Fruit fly (Drosophila melanogaster) whole organism, prepupa: ENCODE measurements around the gene Gdi.
A peak's percentile ranks its signal among the peaks of the same experiment; 100 is the strongest.

Experiments
- Blimp-1 ChIP-seq: fragments of 200-800 bp; sonication (Bioruptor generic); optimal IDR thresholded peaks from 3 replicates; lab custom pipeline; 2017; ENCODE audit warnings: missing biosample characterization, missing genetic modification characterization, mild to moderate bottlenecking, moderate library complexity, missing genetic modification reagents
- CG10631 ChIP-seq: fragments of 200-800 bp; sonication (Bioruptor generic); optimal IDR thresholded peaks from 2 replicates; lab custom pipeline; 2016; ENCODE audit warnings: missing biosample characterization, missing genetic modification characterization
- CG10669 ChIP-seq: fragments of 200-800 bp; sonication (Bioruptor generic); optimal IDR thresholded peaks from 3 replicates; lab custom pipeline; 2018; ENCODE audit warnings: missing biosample characterization, mild to moderate bottlenecking, missing genetic modification characterization, moderate library complexity
- CG11294 ChIP-seq: fragments of 200-800 bp; sonication (Bioruptor generic); IDR thresholded peaks from 2 replicates; pipeline ENCODE4 v1.3.6; 2022; ENCODE audit warnings: missing biosample characterization, missing genetic modification characterization
- CG11762 ChIP-seq: fragments of 200-800 bp; sonication (Bioruptor generic); optimal IDR thresholded peaks from 3 replicates; lab custom pipeline; 2016; ENCODE audit warnings: missing biosample characterization, missing genetic modification characterization; ENCODE audit not compliant: insufficient read depth
- CG11902 ChIP-seq: fragments of 200-800 bp; sonication (Bioruptor generic); optimal IDR thresholded peaks from 3 replicates; lab custom pipeline; 2016; ENCODE audit warnings: missing biosample characterization, missing genetic modification characterization
- CG15336 ChIP-seq: fragments of 200-800 bp; sonication (Bioruptor generic); IDR thresholded peaks from 2 replicates; pipeline ENCODE4 v1.3.6; 2022; ENCODE audit warnings: missing biosample characterization, missing genetic modification characterization
- CG16779 ChIP-seq: fragments of 200-800 bp; sonication (Bioruptor generic); optimal IDR thresholded peaks from 3 replicates; lab custom pipeline; 2017; ENCODE audit warnings: missing biosample characterization, mild to moderate bottlenecking, missing genetic modification characterization
- CG3032 ChIP-seq: fragments of 200-800 bp; optimal IDR thresholded peaks from 2 replicates; lab custom pipeline; 2019; ENCODE audit warnings: missing biosample characterization, mild to moderate bottlenecking, missing genetic modification characterization, moderate library complexity
- CG31627 ChIP-seq: fragments of 200-800 bp; sonication (Bioruptor generic); optimal IDR thresholded peaks from 3 replicates; lab custom pipeline; 2016; ENCODE audit warnings: missing biosample characterization, missing genetic modification characterization
- CG32006 ChIP-seq: fragments of 200-800 bp; sonication (Bioruptor generic); optimal IDR thresholded peaks from 3 replicates; lab custom pipeline; 2017; ENCODE audit warnings: missing biosample characterization, mild to moderate bottlenecking, missing genetic modification characterization
- CG34406 ChIP-seq: fragments of 200-800 bp; sonication (Bioruptor generic); optimal IDR thresholded peaks from 3 replicates; lab custom pipeline; 2016; ENCODE audit warnings: missing biosample characterization, missing genetic modification characterization
- CG3919 ChIP-seq: fragments of 200-800 bp; sonication (Bioruptor generic); optimal IDR thresholded peaks from 3 replicates; lab custom pipeline; 2016; ENCODE audit warnings: missing biosample characterization, missing genetic modification characterization
- CG4318 ChIP-seq: fragments of 200-800 bp; sonication (Bioruptor generic); optimal IDR thresholded peaks from 3 replicates; lab custom pipeline; 2017; ENCODE audit warnings: missing biosample characterization, mild to moderate bottlenecking, missing genetic modification characterization
- CG6163 ChIP-seq: fragments of 200-800 bp; sonication (Bioruptor generic); IDR thresholded peaks from 3 replicates; pipeline ENCODE4 v1.3.6; 2022; ENCODE audit warnings: missing biosample characterization, missing genetic modification characterization
- CG6276 ChIP-seq: fragments of 200-800 bp; sonication (Bioruptor generic); optimal IDR thresholded peaks from 2 replicates; lab custom pipeline; 2017; ENCODE audit warnings: missing biosample characterization, mild to moderate bottlenecking, missing genetic modification characterization
- CG6792 ChIP-seq: fragments of 200-800 bp; sonication (Bioruptor generic); optimal IDR thresholded peaks from 3 replicates; lab custom pipeline; 2016; ENCODE audit warnings: missing biosample characterization, missing genetic modification characterization
- CG6808 ChIP-seq: fragments of 200-800 bp; sonication (Bioruptor generic); optimal IDR thresholded peaks from 3 replicates; lab custom pipeline; 2017; ENCODE audit warnings: missing biosample characterization, missing genetic modification characterization, mild to moderate bottlenecking, moderate library complexity, missing genetic modification reagents
- CG8119 ChIP-seq: fragments of 200-800 bp; sonication (Bioruptor generic); IDR thresholded peaks from 3 replicates; pipeline ENCODE4 v1.3.6; 2022; ENCODE audit warnings: missing biosample characterization, missing genetic modification characterization
- CG8319 ChIP-seq: fragments of 200-800 bp; sonication (Bioruptor generic); optimal IDR thresholded peaks from 3 replicates; lab custom pipeline; 2016; ENCODE audit warnings: missing biosample characterization, missing genetic modification characterization
- CG8632 ChIP-seq: fragments of 200-800 bp; sonication (Bioruptor generic); optimal IDR thresholded peaks from 3 replicates; lab custom pipeline; 2016; ENCODE audit warnings: missing biosample characterization, missing genetic modification characterization
- CG9139 ChIP-seq: fragments of 200-800 bp; sonication (Bioruptor generic); optimal IDR thresholded peaks from 3 replicates; lab custom pipeline; 2017; ENCODE audit warnings: missing biosample characterization, mild to moderate bottlenecking, missing genetic modification characterization
- Eip75B ChIP-seq: fragments of 200-800 bp; sonication (Bioruptor generic); optimal IDR thresholded peaks from 3 replicates; lab custom pipeline; 2016; ENCODE audit warnings: missing biosample characterization, missing genetic modification characterization
- Eip78C ChIP-seq: fragments of 200-800 bp; sonication (Bioruptor generic); peaks from one replicate; lab custom pipeline; 2016; ENCODE audit warnings: missing biosample characterization, missing genetic modification characterization
- Eip93F ChIP-seq: fragments of 200-800 bp; sonication (Bioruptor generic); optimal IDR thresholded peaks from 2 replicates; lab custom pipeline; 2016; ENCODE audit warnings: missing biosample characterization, mild to moderate bottlenecking, missing genetic modification characterization
- Ets96B ChIP-seq: fragments of 200-800 bp; optimal IDR thresholded peaks from 2 replicates; lab custom pipeline; 2019; ENCODE audit warnings: missing biosample characterization, mild to moderate bottlenecking, missing genetic modification characterization, moderate library complexity
- Gug ChIP-seq: fragments of 200-800 bp; sonication (Bioruptor generic); IDR thresholded peaks from 2 replicates; pipeline ENCODE4 v1.3.6; 2022; ENCODE audit warnings: missing biosample characterization, missing genetic modification characterization
- Hr38 ChIP-seq: sonication (Bioruptor generic); optimal IDR thresholded peaks from 2 replicates; lab custom pipeline; 2016; ENCODE audit warnings: missing biosample characterization, missing genetic modification characterization
- Hr39 ChIP-seq: fragments of 200-800 bp; sonication (Bioruptor generic); optimal IDR thresholded peaks from 2 replicates; lab custom pipeline; 2016; ENCODE audit warnings: missing biosample characterization, missing genetic modification characterization
- Lpt ChIP-seq: fragments of 200-800 bp; sonication (Bioruptor generic); optimal IDR thresholded peaks from 3 replicates; lab custom pipeline; 2016; ENCODE audit warnings: missing biosample characterization, missing genetic modification characterization
- Sox102F ChIP-seq: fragments of 200-800 bp; sonication (Bioruptor generic); optimal IDR thresholded peaks from 2 replicates; lab custom pipeline; 2016; ENCODE audit warnings: missing biosample characterization, mild to moderate bottlenecking, missing genetic modification characterization
- Sox14 ChIP-seq: fragments of 200-800 bp; sonication (Bioruptor generic); optimal IDR thresholded peaks from 3 replicates; lab custom pipeline; 2016; ENCODE audit warnings: missing biosample characterization, missing genetic modification characterization
- Sox15 ChIP-seq: fragments of 200-800 bp; sonication (Bioruptor generic); optimal IDR thresholded peaks from 3 replicates; lab custom pipeline; 2016; ENCODE audit warnings: missing biosample characterization, missing genetic modification characterization
- achi ChIP-seq: fragments of 200-800 bp; sonication (Bioruptor generic); optimal IDR thresholded peaks from 3 replicates; lab custom pipeline; 2016; ENCODE audit warnings: missing biosample characterization, missing genetic modification characterization
- acj6 ChIP-seq: fragments of 200-800 bp; sonication (Bioruptor generic); optimal IDR thresholded peaks from 3 replicates; lab custom pipeline; 2016; ENCODE audit warnings: missing biosample characterization, missing genetic modification characterization
- dac ChIP-seq: fragments of 200-800 bp; sonication (Bioruptor generic); optimal IDR thresholded peaks from 2 replicates; lab custom pipeline; 2017; ENCODE audit warnings: missing biosample characterization, mild to moderate bottlenecking, missing genetic modification characterization
- eg ChIP-seq: fragments of 200-800 bp; sonication (Bioruptor generic); IDR thresholded peaks from 3 replicates; pipeline ENCODE4 v1.3.6; 2022; ENCODE audit warnings: missing biosample characterization, missing genetic modification characterization
- esn ChIP-seq: fragments of 200-800 bp; sonication (Bioruptor generic); optimal IDR thresholded peaks from 2 replicates; lab custom pipeline; 2016; ENCODE audit warnings: missing biosample characterization, mild to moderate bottlenecking, missing genetic modification characterization, moderate library complexity
- fd59A ChIP-seq: fragments of 200-800 bp; sonication (Bioruptor generic); optimal IDR thresholded peaks from 2 replicates; lab custom pipeline; 2017; ENCODE audit warnings: missing biosample characterization, mild to moderate bottlenecking, missing genetic modification characterization, missing genetic modification reagents
- fd85E ChIP-seq: fragments of 200-800 bp; sonication (Bioruptor generic); optimal IDR thresholded peaks from 3 replicates; lab custom pipeline; 2016; ENCODE audit warnings: missing biosample characterization, missing genetic modification characterization
- fkh ChIP-seq: fragments of 200-800 bp; sonication (Bioruptor generic); optimal IDR thresholded peaks from 3 replicates; lab custom pipeline; 2017; ENCODE audit warnings: missing biosample characterization, mild to moderate bottlenecking, missing genetic modification characterization, moderate library complexity
- lz ChIP-seq: fragments of 200-800 bp; sonication (Bioruptor generic); optimal IDR thresholded peaks from 3 replicates; lab custom pipeline; 2016; ENCODE audit warnings: missing biosample characterization, missing genetic modification characterization
- pdm3 ChIP-seq: fragments of 200-800 bp; sonication (Bioruptor generic); optimal IDR thresholded peaks from 3 replicates; lab custom pipeline; 2016; ENCODE audit warnings: missing biosample characterization, missing genetic modification characterization
- spab ChIP-seq: fragments of 200-800 bp; sonication (Bioruptor generic); optimal IDR thresholded peaks from 2 replicates; lab custom pipeline; 2017; ENCODE audit warnings: missing biosample characterization, mild to moderate bottlenecking, missing genetic modification characterization, missing genetic modification reagents
- svp ChIP-seq: fragments of 200-800 bp; sonication (Bioruptor generic); peaks from one replicate; lab custom pipeline; 2016; ENCODE audit warnings: missing biosample characterization, missing genetic modification characterization
- topi ChIP-seq: fragments of 200-800 bp; sonication (Bioruptor generic); optimal IDR thresholded peaks from 3 replicates; lab custom pipeline; 2016; ENCODE audit warnings: missing biosample characterization, missing genetic modification characterization
- vri ChIP-seq: fragments of 200-800 bp; sonication (Bioruptor generic); optimal IDR thresholded peaks from 3 replicates; lab custom pipeline; 2016; ENCODE audit warnings: missing biosample characterization, mild to moderate bottlenecking, missing genetic modification characterization

Gdi gene

DNA sequence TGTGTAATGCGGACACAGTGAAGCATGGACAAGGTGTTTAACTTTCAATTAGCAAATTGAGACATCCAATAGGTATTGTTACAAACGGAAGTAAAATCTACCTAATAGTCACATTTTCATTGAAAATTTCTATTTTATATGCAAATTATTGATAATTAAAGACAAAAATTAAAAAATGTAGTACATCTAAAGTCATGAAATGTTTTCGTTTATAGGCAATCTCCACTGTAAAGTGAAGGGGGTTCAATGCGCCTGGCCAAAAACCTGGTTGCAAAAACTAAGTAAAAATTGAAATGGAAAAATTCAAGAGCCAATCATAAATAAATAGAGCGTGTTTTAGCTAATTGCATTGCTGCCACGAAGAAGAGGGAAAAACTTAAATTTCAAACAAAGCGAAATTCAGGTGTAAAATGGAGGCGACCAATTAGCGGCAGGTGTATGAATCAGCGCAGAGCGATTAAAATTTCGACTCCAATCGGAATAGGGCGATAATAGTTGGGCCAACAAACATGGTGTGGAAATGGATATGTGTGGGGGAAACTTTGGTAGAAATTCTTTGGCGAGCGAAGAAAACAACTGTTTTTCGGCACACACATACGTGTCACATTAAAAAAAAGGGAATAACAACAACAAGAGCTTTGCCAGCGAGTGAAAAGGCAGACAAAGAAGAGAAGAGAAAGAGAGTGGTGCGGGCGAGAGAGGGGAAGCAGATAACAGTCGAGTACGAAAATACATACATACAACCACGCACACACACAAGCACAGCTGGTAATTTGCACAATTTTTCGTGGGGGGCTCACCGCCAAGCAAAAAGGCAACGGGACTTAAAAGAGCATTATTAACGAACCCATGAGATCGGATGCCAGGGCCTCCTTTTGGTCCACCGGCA is 1.1 kb downstream of the Gdi start (continued):
- peak; percentile 49; the same call in 2 of the 3 replicates for TF ChIP-seq CG8119 (GFP tag; lab: Robert Waterston, UW)
- TF ChIP-seq pdm3 (GFP tag; lab: Kevin White, UChicago) = peak; percentile 36
- no peak for TF ChIP-seq CG11294 (GFP tag; lab: Robert Waterston, UW)
- TF ChIP-seq topi (GFP tag; lab: Kevin White, UChicago) = peak; percentile 45
- TF ChIP-seq CG10631 (GFP tag; lab: Kevin White, UChicago) = no peak
- TF ChIP-seq eg = peak; percentile 57; the same call in 2 of the 3 replicates
- TF ChIP-seq Lpt (GFP tag; lab: Kevin White, UChicago) = no peak
- peak; percentile 82 for TF ChIP-seq Eip78C (GFP tag; lab: Kevin White, UChicago)
- peak; percentile 58; the same call in 1 of the 2 replicates for TF ChIP-seq CG15336 (GFP tag; lab: Robert Waterston, UW)
- TF ChIP-seq CG34406 (GFP tag; lab: Kevin White, UChicago) = no peak
- peak; percentile 40 for TF ChIP-seq achi (GFP tag; lab: Kevin White, UChicago)
- TF ChIP-seq, all 60 proteins: peak for 39

- TF ChIP-seq esn (peak; percentile 38), CG10631 (GFP tag; lab: Kevin White, UChicago) (peak; percentile 2), CG11294 (GFP tag; lab: Robert Waterston, UW) (peak; percentile 52; the same call in 1 of the 2 replicates), CG4318 (GFP tag; lab: Kevin White, UChicago) (no peak), CG6276 (GFP tag; lab: Kevin White, UChicago) (peak; percentile 32), Blimp-1 (peak; percentile 76), Eip78C (GFP tag; lab: Kevin White, UChicago) (peak; percentile 96), CG6808 (peak; percentile 70), eg (peak; percentile 82), Hr39 (GFP tag; lab: Kevin White, UChicago) (peak; percentile 21), CG32006 (GFP tag; lab: Kevin White, UChicago) (no peak), fkh (GFP tag; lab: Kevin White, UChicago) (peak; percentile 9), CG11762 (GFP tag; lab: Kevin White, UChicago) (peak; percentile 62), CG9139 (GFP tag; lab: Kevin White, UChicago) (peak; percentile 79), CG31627 (peak; percentile 6), vri (GFP tag; lab: Kevin White, UChicago) (peak; percentile 31), CG11902 (GFP tag; lab: Kevin White, UChicago) (peak; percentile 31), CG16779 (tag; lab: Kevin White, UChicago) (peak; percentile 62), lz (GFP tag; lab: Kevin White, UChicago) (peak; percentile 84), Hr38 (GFP tag; lab: Kevin White, UChicago) (no peak), CG3032 (peak; percentile 70), Ets96B (tag; lab: Kevin White, UChicago) (peak; percentile 48), spab (GFP tag; lab: Kevin White, UChicago) (peak; percentile 46), CG8119 (GFP tag; lab: Robert Waterston, UW) (no peak), CG6163 (GFP tag; lab: Robert Waterston, UW) (peak; percentile 94), acj6 (GFP tag; lab: Kevin White, UChicago) (no peak), dac (peak; percentile 24), Gug (GFP tag; lab: Robert Waterston, UW) (peak; percentile 46), Eip75B (peak; percentile 67), Sox15 (GFP tag; lab: Kevin White, UChicago) (no peak), CG8632 (no peak), CG10669 (GFP tag; lab: Kevin White, UChicago) (peak; percentile 79), fd59A (GFP tag; lab: Kevin White, UChicago) (no peak), CG34406 (GFP tag; lab: Kevin White, UChicago) (peak; percentile 4), svp (peak; percentile 82), Sox102F (GFP tag; lab: Kevin White, UChicago) (peak; percentile 69), fd85E (GFP tag; lab: Kevin White, UChicago) (peak; percentile 51), CG6792 (GFP tag; lab: Kevin White, UChicago) (peak; percentile 2), Sox14 (GFP tag; lab: Kevin White, UChicago) (peak; percentile 46), achi (GFP tag; lab: Kevin White, UChicago) (peak; percentile 49), CG3919 (GFP tag; lab: Kevin White, UChicago) (peak; percentile 91), Eip93F (GFP tag; lab: Kevin White, UChicago) (no peak), CG8319 (GFP tag; lab: Kevin White, UChicago) (peak; percentile 73)
Measured at dm6 chr2L:9490788-9491187, 3.9 kb downstream of the Gdi start.
